Worm (Caenorhabditis elegans) whole organism, L1 larva: ENCODE results near the gene F01G10.10.

ENCODE experiments used
- C04F5.9 ChIP-seq: sonication (generic microtip); optimal IDR thresholded peaks from 2 replicates; lab custom pipeline; 2016; ENCODE audit warnings: missing genetic modification characterization, missing compliant biosample characterization
- alr-1 ChIP-seq: fragments of 200-800 bp; sonication (Bioruptor generic); optimal IDR thresholded peaks from 2 replicates; lab custom pipeline; 2018; ENCODE audit warnings: borderline replicate concordance, mild to moderate bottlenecking, missing genetic modification characterization, missing compliant biosample characterization
- blmp-1 ChIP-seq: fragments of 150-350 bp; optimal IDR thresholded peaks from 2 replicates; lab custom pipeline; 2014; ENCODE audit warnings: missing biosample characterization, missing genetic modification characterization
- ceh-8 ChIP-seq: fragments of 200-800 bp; sonication (Bioruptor generic); optimal IDR thresholded peaks from 2 replicates; lab custom pipeline; 2018; ENCODE audit warnings: mild to moderate bottlenecking, missing genetic modification characterization, moderate library complexity, missing compliant biosample characterization
- ces-1 ChIP-seq: fragments of 150-350 bp; optimal IDR thresholded peaks from 2 replicates; lab custom pipeline; 2014; ENCODE audit warnings: missing biosample characterization, missing genetic modification reagents, missing genetic modification characterization
- dpl-1 ChIP-seq, 3 experiments: fragments of 150-350 bp in 2 of 3; sonication (generic microtip) in 1 of 3; optimal IDR thresholded peaks; 2 replicates each; lab custom pipeline; 2014 to 2017; ENCODE audit warnings: missing biosample characterization in 3 of 3, missing genetic modification characterization in 3 of 3, missing genetic modification reagents in 3 of 3
- efl-1 ChIP-seq, 4 experiments: fragments of 150-350 bp; optimal IDR thresholded peaks in 3 of 4; peaks in 1 of 4; 1 replicate in 1 of 4; 2 replicates in 3 of 4; lab custom pipeline; 2014; ENCODE audit warnings: missing biosample characterization in 2 of 4, missing genetic modification characterization in 2 of 4, missing genetic modification reagents in 2 of 4
- egl-27 ChIP-seq, 2 experiments: fragments of 150-350 bp in 1 of 2; sonication (generic microtip); optimal IDR thresholded peaks; 3 replicates each; lab custom pipeline; 2017 to 2018; ENCODE audit warnings: missing biosample characterization in 2 of 2, missing genetic modification characterization in 2 of 2, missing genetic modification reagents in 2 of 2
- elt-2 ChIP-seq: sonication (generic microtip); optimal IDR thresholded peaks from 2 replicates; lab custom pipeline; 2016; ENCODE audit warnings: missing genetic modification characterization, mild to moderate bottlenecking, inconsistent platforms, missing compliant biosample characterization, missing genetic modification reagents
- elt-3 ChIP-seq, 6 experiments: fragments of 150-350 bp in 1 of 6; sonication (generic microtip); optimal IDR thresholded peaks; 2 replicates each; lab custom pipeline; 2017 to 2018; ENCODE audit warnings: missing biosample characterization in 6 of 6, missing genetic modification characterization in 6 of 6, inconsistent platforms in 1 of 6
- hlh-17 ChIP-seq: fragments of 200-800 bp; sonication (Bioruptor generic); optimal IDR thresholded peaks from 2 replicates; lab custom pipeline; 2018; ENCODE audit warnings: missing genetic modification characterization, mild to moderate bottlenecking, missing compliant biosample characterization, moderate library complexity, borderline replicate concordance
- irx-1 ChIP-seq: sonication (generic microtip); optimal IDR thresholded peaks from 2 replicates; lab custom pipeline; 2016; ENCODE audit warnings: missing genetic modification characterization, missing compliant biosample characterization
- lin-14 ChIP-seq: fragments of 200-800 bp; sonication (Bioruptor generic); optimal IDR thresholded peaks from 2 replicates; lab custom pipeline; 2018; ENCODE audit warnings: mild to moderate bottlenecking, missing genetic modification characterization, moderate library complexity, missing compliant biosample characterization
- lin-35 ChIP-seq, 2 experiments: fragments of 150-350 bp; optimal IDR thresholded peaks; 2 replicates each; lab custom pipeline; 2014; ENCODE audit warnings: missing biosample characterization in 2 of 2, missing genetic modification characterization in 2 of 2, missing genetic modification reagents in 2 of 2
- lin-39 ChIP-seq: fragments of 150-350 bp; optimal IDR thresholded peaks from 2 replicates; lab custom pipeline; 2014; ENCODE audit warnings: missing biosample characterization, missing genetic modification reagents, missing genetic modification characterization
- lsy-2 ChIP-seq, 2 experiments: fragments of 150-350 bp; optimal IDR thresholded peaks; 2 replicates each; lab custom pipeline; 2014; ENCODE audit warnings: missing biosample characterization in 2 of 2, missing genetic modification characterization in 2 of 2
- mdl-1 ChIP-seq, 2 experiments: fragments of 150-350 bp; optimal IDR thresholded peaks; 2 replicates each; lab custom pipeline; 2014 to 2017; ENCODE audit warnings: missing biosample characterization in 2 of 2, missing genetic modification characterization in 2 of 2, inconsistent platforms in 1 of 2
- mep-1 ChIP-seq: fragments of 150-350 bp; optimal IDR thresholded peaks from 2 replicates; lab custom pipeline; 2014; ENCODE audit warnings: missing biosample characterization, missing genetic modification characterization
- nhr-19 ChIP-seq: fragments of 200-800 bp; sonication (Bioruptor generic); conservative IDR thresholded peaks from 2 replicates; pipeline ENCODE4 v1.3.6; 2022; ENCODE audit warnings: missing genetic modification characterization, missing compliant biosample characterization
- nhr-20 ChIP-seq: sonication (generic microtip); optimal IDR thresholded peaks from 2 replicates; lab custom pipeline; 2016; ENCODE audit warnings: mild to moderate bottlenecking, missing genetic modification characterization, missing compliant biosample characterization
- nhr-237 ChIP-seq: fragments of 150-350 bp; optimal IDR thresholded peaks from 2 replicates; lab custom pipeline; 2014; ENCODE audit warnings: missing biosample characterization, missing genetic modification characterization
- nhr-47 ChIP-seq: sonication (generic microtip); optimal IDR thresholded peaks from 2 replicates; lab custom pipeline; 2016; ENCODE audit warnings: mild to moderate bottlenecking, missing genetic modification characterization, moderate library complexity, missing compliant biosample characterization
- nhr-71 ChIP-seq: sonication (generic microtip); optimal IDR thresholded peaks from 2 replicates; lab custom pipeline; 2016; ENCODE audit warnings: mild to moderate bottlenecking, missing genetic modification characterization, moderate library complexity, missing compliant biosample characterization
- nhr-85 ChIP-seq: sonication (generic microtip); peaks from one replicate; lab custom pipeline; 2016; ENCODE audit warnings: missing genetic modification characterization, inconsistent platforms, missing compliant biosample characterization
- nhr-90 ChIP-seq: sonication (generic microtip); optimal IDR thresholded peaks from 2 replicates; lab custom pipeline; 2016; ENCODE audit warnings: mild to moderate bottlenecking, missing genetic modification characterization, missing compliant biosample characterization; ENCODE audit not compliant: poor library complexity
- pag-3 ChIP-seq: sonication (generic microtip); optimal IDR thresholded peaks from 2 replicates; lab custom pipeline; 2017; ENCODE audit warnings: missing genetic modification characterization, mild to moderate bottlenecking, missing compliant biosample characterization, antibody characterized with exemption, borderline replicate concordance; ENCODE audit not compliant: insufficient read depth
- snu-23 ChIP-seq: sonication (generic microtip); optimal IDR thresholded peaks from 2 replicates; lab custom pipeline; 2016; ENCODE audit warnings: missing genetic modification characterization, missing compliant biosample characterization
- sox-4 ChIP-seq: sonication (generic microtip); optimal IDR thresholded peaks from 2 replicates; lab custom pipeline; 2016; ENCODE audit warnings: missing genetic modification characterization, missing compliant biosample characterization
- tbx-2 ChIP-seq: sonication (generic microtip); optimal IDR thresholded peaks from 2 replicates; lab custom pipeline; 2016; ENCODE audit warnings: missing genetic modification characterization, missing compliant biosample characterization
- tlp-1 ChIP-seq: fragments of 150-350 bp; optimal IDR thresholded peaks from 2 replicates; lab custom pipeline; 2014; ENCODE audit warnings: missing biosample characterization, missing genetic modification characterization
- unc-130 ChIP-seq: fragments of 150-350 bp; optimal IDR thresholded peaks from 2 replicates; lab custom pipeline; 2017; ENCODE audit warnings: missing biosample characterization, missing genetic modification characterization, inconsistent platforms
- unc-30 ChIP-seq: sonication (generic microtip); optimal IDR thresholded peaks from 2 replicates; lab custom pipeline; 2017; ENCODE audit warnings: missing biosample characterization, missing genetic modification characterization
- vab-15 ChIP-seq: sonication (generic microtip); optimal IDR thresholded peaks from 2 replicates; lab custom pipeline; 2017; ENCODE audit warnings: missing genotype, mild to moderate bottlenecking, missing genetic modification characterization, missing compliant biosample characterization
- xbp-1 ChIP-seq: sonication (generic microtip); optimal IDR thresholded peaks from 2 replicates; lab custom pipeline; 2016; ENCODE audit warnings: missing genetic modification characterization, missing compliant biosample characterization
- zip-4 ChIP-seq: fragments of 200-800 bp; sonication (Bioruptor generic); optimal IDR thresholded peaks from 2 replicates; lab custom pipeline; 2018; ENCODE audit warnings: mild to moderate bottlenecking, missing genetic modification characterization, moderate library complexity, missing compliant biosample characterization

F01G10.10 gene

ce11 chrIV:10250577-10251075 lies 4.7 kb downstream of the F01G10.10 start, which contains the start of gene daf-14:
daf-14 (plus strand) TSS chrIV:10250627.
- peak; percentile 49 for TF ChIP-seq nhr-19 (GFP tag; lab: Robert Waterston, UW)
- peak in 1 of 2 experiments; percentile 9 for TF ChIP-seq mdl-1 (tag; optimal IDR thresholded peaks at IDR 0.05; lab: Kevin White, UChicago)
- TF ChIP-seq nhr-47, result peak; percentile 25
- no peak for TF ChIP-seq efl-1 (optimal IDR thresholded peaks at IDR 0.05; lab: Kevin White, UChicago)
- TF ChIP-seq efl-1 (GFP tag; optimal IDR thresholded peaks at IDR 0.05 in 1 of 2; lab: Kevin White, UChicago), result peak in 1 of 2 experiments; percentile 72
- peak; percentile 50 for TF ChIP-seq nhr-90 (tag; lab: Kevin White, UChicago)
- peak; percentile 31 for TF ChIP-seq snu-23
- peak; percentile 81 for TF ChIP-seq nhr-85 (tag; lab: Kevin White, UChicago)
- TF ChIP-seq lin-39, result no peak
- TF ChIP-seq mep-1 (tag; lab: Kevin White, UChicago), result peak; percentile 22
- TF ChIP-seq lsy-2 (tag; optimal IDR thresholded peaks at IDR 0.05; lab: Kevin White, UChicago), result peak in 1 of 2 experiments; percentile 0
- no peak for TF ChIP-seq pag-3 (tag; lab: Kevin White, UChicago)
- peak; percentile 30 to 84 for TF ChIP-seq lin-35 (GFP tag; optimal IDR thresholded peaks at IDR 0.05; lab: Kevin White, UChicago)
- no peak for TF ChIP-seq tlp-1 (tag; lab: Kevin White, UChicago)
- TF ChIP-seq nhr-71 (tag; lab: Kevin White, UChicago), result peak; percentile 66
- TF ChIP-seq ces-1 (GFP tag; lab: Kevin White, UChicago), result no peak
- peak; percentile 19 for TF ChIP-seq blmp-1 (tag; lab: Kevin White, UChicago)
- peak; percentile 3 for TF ChIP-seq tbx-2 (tag; lab: Kevin White, UChicago)
- peak; percentile 53 for TF ChIP-seq lin-14 (GFP tag; lab: Kevin White, UChicago)
- TF ChIP-seq hlh-17 (GFP tag; lab: Kevin White, UChicago), result no peak
- no peak for TF ChIP-seq alr-1 (tag; lab: Kevin White, UChicago)
- no peak for TF ChIP-seq C04F5.9
- TF ChIP-seq sox-4 (tag; lab: Kevin White, UChicago), result no peak
- peak in 2 of 6 experiments; percentile 4 to 36 for TF ChIP-seq elt-3 (tag; optimal IDR thresholded peaks at IDR 0.05; lab: Kevin White, UChicago)
- peak; percentile 8 to 55 (median 31) for TF ChIP-seq dpl-1 (GFP tag; optimal IDR thresholded peaks at IDR 0.05; lab: Kevin White, UChicago)
- peak; percentile 34 for TF ChIP-seq nhr-20 (tag; lab: Kevin White, UChicago)
- peak; percentile 22 for TF ChIP-seq elt-2 (tag; lab: Kevin White, UChicago)

DNA sequence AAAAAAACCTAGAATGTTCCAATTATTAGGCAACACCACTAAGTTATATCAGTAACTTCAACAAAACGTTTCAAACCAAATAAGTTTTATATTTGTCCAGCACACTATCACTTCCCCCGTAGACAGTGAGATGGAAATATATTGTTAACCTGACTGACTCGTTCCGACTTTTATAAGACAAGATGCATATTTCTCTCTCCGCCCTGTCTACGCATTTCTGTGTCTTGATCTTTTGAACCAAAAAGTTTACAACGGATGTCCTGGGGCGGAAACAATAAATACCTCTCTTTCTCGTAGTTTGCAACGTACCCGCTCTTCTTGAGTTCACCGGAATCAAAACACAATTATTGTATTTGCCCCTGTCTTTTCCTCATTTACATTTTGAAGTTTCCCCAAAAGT lies 5.3 kb downstream of the F01G10.10 start:
- TF ChIP-seq hlh-17 (GFP tag; lab: Kevin White, UChicago), result no peak
- no peak for TF ChIP-seq zip-4 (GFP tag; lab: Kevin White, UChicago)
- no peak for TF ChIP-seq ces-1 (GFP tag; lab: Kevin White, UChicago)
- no peak for TF ChIP-seq xbp-1 (tag; lab: Kevin White, UChicago)
- no peak for TF ChIP-seq vab-15 (tag; lab: Kevin White, UChicago)
- no peak for TF ChIP-seq unc-30 (tag; lab: Kevin White, UChicago)
- TF ChIP-seq C04F5.9, result no peak
- TF ChIP-seq nhr-237 (tag; lab: Kevin White, UChicago), result no peak
- TF ChIP-seq irx-1 (tag; lab: Kevin White, UChicago), result no peak
- TF ChIP-seq lin-14 (GFP tag; lab: Kevin White, UChicago), result peak; percentile 65
- peak; percentile 85 for TF ChIP-seq nhr-71 (tag; lab: Kevin White, UChicago)
- no peak for TF ChIP-seq mep-1 (tag; lab: Kevin White, UChicago)
- no peak for TF ChIP-seq nhr-20 (tag; lab: Kevin White, UChicago)
- peak; percentile 50 for TF ChIP-seq nhr-85 (tag; lab: Kevin White, UChicago)
- no peak for TF ChIP-seq ceh-8 (GFP tag; lab: Kevin White, UChicago)
- peak in 2 of 6 experiments; percentile 76 to 78 for TF ChIP-seq elt-3 (tag; optimal IDR thresholded peaks at IDR 0.05; lab: Kevin White, UChicago)
- TF ChIP-seq egl-27 (tag; optimal IDR thresholded peaks at IDR 0.05; lab: Kevin White, UChicago), result no peak
- TF ChIP-seq unc-130 (tag; lab: Kevin White, UChicago), result no peak
- TF ChIP-seq, all 84 proteins: peak for 4
